Fruit fly (Drosophila melanogaster) whole organism, embryonic: ENCODE results near the gene Pgant2.

Source experiments
- CG10979 ChIP-seq: fragments of 200-800 bp; sonication (Bioruptor generic); optimal IDR thresholded peaks from 2 replicates; lab custom pipeline; 2018; ENCODE audit warnings: missing biosample characterization, mild to moderate bottlenecking, missing genetic modification characterization, moderate library complexity
- CG11093 ChIP-seq: fragments of 200-800 bp; sonication (Bioruptor generic); IDR thresholded peaks from 3 replicates; pipeline ENCODE4 v1.3.6; 2022; ENCODE audit warnings: missing biosample characterization, missing genetic modification characterization
- CG12942 ChIP-seq: fragments of 200-800 bp; sonication (Bioruptor generic); optimal IDR thresholded peaks from 3 replicates; lab custom pipeline; 2016; ENCODE audit warnings: missing biosample characterization, missing genetic modification characterization
- CG13296 ChIP-seq: fragments of 200-800 bp; sonication (Bioruptor generic); optimal IDR thresholded peaks from 3 replicates; lab custom pipeline; 2018; ENCODE audit warnings: missing biosample characterization, mild to moderate bottlenecking, missing genetic modification characterization
- CG15479 ChIP-seq: fragments of 200-800 bp; sonication (Bioruptor generic); optimal IDR thresholded peaks from 3 replicates; lab custom pipeline; 2019; ENCODE audit warnings: missing biosample characterization, mild to moderate bottlenecking, missing genetic modification characterization, moderate library complexity
- CG16863 ChIP-seq: fragments of 200-800 bp; sonication (Bioruptor generic); optimal IDR thresholded peaks from 3 replicates; lab custom pipeline; 2016; ENCODE audit warnings: missing biosample characterization, missing genetic modification characterization
- CG17802 ChIP-seq: fragments of 200-800 bp; sonication (Bioruptor generic); optimal IDR thresholded peaks from 2 replicates; lab custom pipeline; 2018; ENCODE audit warnings: missing biosample characterization, mild to moderate bottlenecking, missing genetic modification characterization, moderate library complexity
- CG17829 ChIP-seq: fragments of 200-800 bp; optimal IDR thresholded peaks from 2 replicates; lab custom pipeline; 2019; ENCODE audit warnings: missing biosample characterization, mild to moderate bottlenecking, missing genetic modification characterization, moderate library complexity
- CG18476 ChIP-seq: fragments of 200-800 bp; sonication (Bioruptor generic); optimal IDR thresholded peaks from 2 replicates; lab custom pipeline; 2016; ENCODE audit warnings: missing biosample characterization, mild to moderate bottlenecking, missing genetic modification characterization
- CG2116 ChIP-seq: fragments of 200-800 bp; sonication (Bioruptor generic); optimal IDR thresholded peaks from 3 replicates; lab custom pipeline; 2018; ENCODE audit warnings: missing biosample characterization, mild to moderate bottlenecking, missing genetic modification characterization
- CG2129 ChIP-seq: fragments of 200-800 bp; sonication (Bioruptor generic); IDR thresholded peaks from 2 replicates; pipeline ENCODE4 v1.3.6; 2022; ENCODE audit warnings: missing biosample characterization, missing genetic modification characterization; ENCODE audit not compliant: partially characterized antibody
- CG34224 ChIP-seq: fragments of 200-800 bp; sonication (Bioruptor generic); IDR thresholded peaks from 3 replicates; pipeline ENCODE4 v1.3.6; 2022; ENCODE audit warnings: missing biosample characterization, missing genetic modification characterization; ENCODE audit not compliant: partially characterized antibody
- CG34422 ChIP-seq: fragments of 200-800 bp; sonication (Bioruptor generic); IDR thresholded peaks from 3 replicates; pipeline ENCODE4 v1.3.6; 2022; ENCODE audit warnings: missing biosample characterization, missing genetic modification characterization
- CG4404 ChIP-seq: fragments of 200-800 bp; sonication (Bioruptor generic); IDR thresholded peaks from 2 replicates; pipeline ENCODE4 v1.3.6; 2022; ENCODE audit warnings: missing biosample characterization, missing genetic modification characterization
- CG6689 ChIP-seq: fragments of 200-800 bp; sonication (Bioruptor generic); IDR thresholded peaks from 2 replicates; pipeline ENCODE4 v1.3.6; 2022; ENCODE audit warnings: missing biosample characterization, missing genetic modification characterization
- CG7357 ChIP-seq: fragments of 200-800 bp; sonication (Bioruptor generic); IDR thresholded peaks from 3 replicates; pipeline ENCODE4 v1.3.6; 2022; ENCODE audit warnings: missing biosample characterization, missing genetic modification characterization
- CG7987 ChIP-seq: fragments of 200-800 bp; sonication (Bioruptor generic); optimal IDR thresholded peaks from 2 replicates; lab custom pipeline; 2018; ENCODE audit warnings: missing biosample characterization, mild to moderate bottlenecking, missing genetic modification characterization, moderate library complexity
- CG8924 ChIP-seq: fragments of 200-800 bp; optimal IDR thresholded peaks from 3 replicates; lab custom pipeline; 2019; ENCODE audit warnings: missing biosample characterization, mild to moderate bottlenecking, missing genetic modification characterization, moderate library complexity
- CTCF ChIP-seq: fragments of 200-800 bp; sonication (Bioruptor generic); optimal IDR thresholded peaks from 2 replicates; lab custom pipeline; 2017; ENCODE audit warnings: missing biosample characterization, mild to moderate bottlenecking, missing genetic modification characterization, moderate library complexity
- Dbx ChIP-seq: fragments of 200-800 bp; sonication (Bioruptor generic); IDR thresholded peaks from 3 replicates; pipeline ENCODE4 v1.3.6; 2022; ENCODE audit warnings: missing biosample characterization, missing genetic modification characterization
- Drgx ChIP-seq: fragments of 200-800 bp; sonication (Bioruptor generic); IDR thresholded peaks from 2 replicates; pipeline ENCODE4 v1.3.6; 2022; ENCODE audit warnings: missing biosample characterization, missing genetic modification characterization
- E2f2 ChIP-seq: fragments of 200-800 bp; sonication (Bioruptor generic); IDR thresholded peaks from 2 replicates; pipeline ENCODE4 v1.3.6; 2022; ENCODE audit warnings: missing biosample characterization, missing genetic modification characterization
- Ets97D ChIP-seq: fragments of 200-800 bp; sonication (Bioruptor generic); optimal IDR thresholded peaks from 3 replicates; lab custom pipeline; 2016; ENCODE audit warnings: missing biosample characterization, missing genetic modification characterization
- H2.0 ChIP-seq: fragments of 200-800 bp; sonication (Bioruptor generic); IDR thresholded peaks from 2 replicates; pipeline ENCODE4 v1.3.6; 2022; ENCODE audit warnings: missing biosample characterization, missing genetic modification characterization
- HmgD ChIP-seq: fragments of 200-800 bp; sonication (Bioruptor generic); optimal IDR thresholded peaks from 3 replicates; lab custom pipeline; 2016; ENCODE audit warnings: missing biosample characterization, missing genetic modification characterization
- HmgZ ChIP-seq: fragments of 200-800 bp; sonication (Bioruptor generic); optimal IDR thresholded peaks from 2 replicates; lab custom pipeline; 2018; ENCODE audit warnings: missing biosample characterization, mild to moderate bottlenecking, missing genetic modification characterization
- NC2α ChIP-seq: fragments of 200-800 bp; sonication (Bioruptor generic); optimal IDR thresholded peaks from 2 replicates; lab custom pipeline; 2016; ENCODE audit warnings: missing biosample characterization, missing genetic modification characterization
- Ravus ChIP-seq: fragments of 200-800 bp; sonication (Bioruptor generic); IDR thresholded peaks from 2 replicates; pipeline ENCODE4 v1.3.6; 2022; ENCODE audit warnings: missing biosample characterization, missing genetic modification characterization
- Scr ChIP-seq: fragments of 200-800 bp; sonication (Bioruptor generic); IDR thresholded peaks from 2 replicates; pipeline ENCODE4 v1.3.6; 2022; ENCODE audit warnings: missing biosample characterization, missing genetic modification characterization; ENCODE audit not compliant: partially characterized antibody
- Sox102F ChIP-seq: fragments of 200-800 bp; sonication (Bioruptor generic); optimal IDR thresholded peaks from 2 replicates; lab custom pipeline; 2018; ENCODE audit warnings: missing biosample characterization, mild to moderate bottlenecking, missing genetic modification characterization, moderate library complexity
- Sry-δ ChIP-seq: fragments of 200-800 bp; sonication (Bioruptor generic); optimal IDR thresholded peaks from 2 replicates; lab custom pipeline; 2016; ENCODE audit warnings: missing biosample characterization, missing genetic modification characterization
- Trl ChIP-seq, 3 experiments: fragments of >200 bp in 2 of 3; fragments of 200-800 bp in 1 of 3; sonication (Bioruptor generic) in 1 of 3; optimal IDR thresholded peaks; 2 replicates in 1 of 3; 3 replicates in 2 of 3; lab custom pipeline; 2016 to 2017; ENCODE audit warnings: missing biosample characterization in 1 of 3, missing genetic modification characterization in 1 of 3
- ab ChIP-seq: fragments of 200-800 bp; sonication (Bioruptor generic); optimal IDR thresholded peaks from 2 replicates; lab custom pipeline; 2016; ENCODE audit warnings: missing biosample characterization, missing genetic modification characterization
- al ChIP-seq: fragments of 200-800 bp; sonication (Bioruptor generic); IDR thresholded peaks from 2 replicates; pipeline ENCODE4 v1.3.6; 2022; ENCODE audit warnings: missing biosample characterization, missing genetic modification characterization
- bbx ChIP-seq: fragments of 200-800 bp; sonication (Bioruptor generic); IDR thresholded peaks from 2 replicates; pipeline ENCODE4 v1.3.6; 2022; ENCODE audit warnings: missing biosample characterization, missing genetic modification characterization; ENCODE audit not compliant: partially characterized antibody
- bcd ChIP-seq: fragments of 200-800 bp; sonication (Bioruptor generic); optimal IDR thresholded peaks from 2 replicates; lab custom pipeline; 2017; ENCODE audit warnings: missing biosample characterization, mild to moderate bottlenecking, missing genetic modification characterization
- bigmax ChIP-seq: fragments of 200-800 bp; sonication (Bioruptor generic); optimal IDR thresholded peaks from 2 replicates; lab custom pipeline; 2018; ENCODE audit warnings: missing biosample characterization, mild to moderate bottlenecking, missing genetic modification characterization
- fd3F ChIP-seq: fragments of 200-800 bp; sonication (Bioruptor generic); optimal IDR thresholded peaks from 2 replicates; lab custom pipeline; 2018; ENCODE audit warnings: missing biosample characterization, mild to moderate bottlenecking, missing genetic modification characterization, moderate library complexity
- gro ChIP-seq: fragments of 200-800 bp; sonication (Bioruptor generic); optimal IDR thresholded peaks from 2 replicates; lab custom pipeline; 2016; ENCODE audit warnings: missing biosample characterization, missing genetic modification characterization
- insv ChIP-seq, 2 experiments: fragments of 200-800 bp; sonication (Bioruptor generic); optimal IDR thresholded peaks; 3 replicates each; lab custom pipeline; 2016 to 2018; ENCODE audit warnings: missing biosample characterization in 2 of 2, missing genetic modification characterization in 2 of 2
- kay ChIP-seq: fragments of 200-800 bp; sonication (Bioruptor generic); optimal IDR thresholded peaks from 2 replicates; lab custom pipeline; 2016; ENCODE audit warnings: missing biosample characterization, missing genetic modification characterization
- nerfin-1 ChIP-seq: fragments of 200-800 bp; sonication (Bioruptor generic); optimal IDR thresholded peaks from 3 replicates; lab custom pipeline; 2019; ENCODE audit warnings: missing biosample characterization, mild to moderate bottlenecking, missing genetic modification characterization, moderate library complexity
- onecut ChIP-seq: fragments of 200-800 bp; sonication (Bioruptor generic); IDR thresholded peaks from 2 replicates; pipeline ENCODE4 v1.3.6; 2022; ENCODE audit warnings: missing biosample characterization, missing genetic modification characterization
- pb ChIP-seq: fragments of 200-800 bp; sonication (Bioruptor generic); optimal IDR thresholded peaks from 3 replicates; lab custom pipeline; 2016; ENCODE audit warnings: missing biosample characterization, missing genetic modification characterization
- pfk ChIP-seq: fragments of 200-800 bp; sonication (Bioruptor generic); optimal IDR thresholded peaks from 2 replicates; lab custom pipeline; 2018; ENCODE audit warnings: missing biosample characterization, mild to moderate bottlenecking, missing genetic modification characterization, moderate library complexity
- pzg ChIP-seq: fragments of 200-800 bp; sonication (Bioruptor generic); optimal IDR thresholded peaks from 3 replicates; lab custom pipeline; 2018; ENCODE audit warnings: missing biosample characterization, mild to moderate bottlenecking, missing genetic modification characterization, moderate library complexity
- sisA ChIP-seq: fragments of 200-800 bp; sonication (Bioruptor generic); IDR thresholded peaks from 2 replicates; pipeline ENCODE4 v1.3.6; 2022; ENCODE audit warnings: missing biosample characterization, missing genetic modification characterization
- stwl ChIP-seq: fragments of 200-800 bp; sonication (Bioruptor generic); optimal IDR thresholded peaks from 3 replicates; lab custom pipeline; 2018; ENCODE audit warnings: missing biosample characterization, mild to moderate bottlenecking, missing genetic modification characterization, moderate library complexity
- zen ChIP-seq: fragments of 200-800 bp; sonication (Bioruptor generic); optimal IDR thresholded peaks from 3 replicates; lab custom pipeline; 2018; ENCODE audit warnings: missing biosample characterization, mild to moderate bottlenecking, missing genetic modification characterization, moderate library complexity

Gene Pgant2

DNA sequence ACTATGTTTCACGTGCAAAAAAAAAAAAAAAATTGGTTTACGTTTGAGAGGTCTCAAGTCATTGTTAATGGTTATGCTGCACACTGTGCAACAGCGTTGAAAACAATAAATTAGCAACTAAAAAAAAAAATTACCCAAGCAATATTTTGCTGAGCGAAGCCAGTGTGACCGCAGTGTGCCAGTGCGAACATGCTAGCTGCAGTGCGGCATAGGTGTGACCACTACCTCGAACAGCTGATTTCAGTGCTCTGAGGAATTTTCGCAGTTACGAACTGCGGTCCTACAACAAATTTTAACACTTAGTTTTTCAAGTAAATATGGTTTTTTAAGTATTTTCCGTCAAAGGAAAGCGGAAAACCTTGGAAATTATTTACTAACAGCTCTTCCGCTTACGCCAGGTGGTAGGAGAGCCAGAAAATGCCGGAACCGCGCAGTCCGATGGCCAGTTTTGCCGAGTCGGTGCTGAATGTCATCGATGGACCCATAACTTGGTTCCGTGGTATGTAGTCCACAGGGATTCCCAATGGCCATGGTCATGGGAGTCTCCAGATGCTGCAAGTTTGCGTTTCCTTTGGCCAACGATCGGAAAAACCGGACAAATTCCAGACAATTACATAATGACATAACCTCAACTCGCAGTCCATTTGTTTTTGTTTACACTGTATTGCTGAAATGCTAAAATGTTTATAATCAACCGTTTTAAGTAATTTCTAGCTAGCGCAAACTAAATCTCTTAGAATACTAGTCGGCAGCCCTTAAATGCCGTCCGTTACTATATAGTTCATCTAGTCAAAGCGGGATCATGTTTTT lies 39.6 kb upstream of the Pgant2 start, which contains the start of the genes msl-2 and ND-PDSW (continued):
- TF ChIP-seq CG17829 (tag; lab: Kevin White, UChicago) = no peak
- no peak for TF ChIP-seq CG4404
- peak; percentile 35 for TF ChIP-seq Sry-δ (GFP tag; lab: Kevin White, UChicago)
- no peak for TF ChIP-seq pb (GFP tag; lab: Kevin White, UChicago)
- no peak for TF ChIP-seq CG10979
- 0 out of 2 replicates have a peak, but pooled peaks have one; percentile 22 for TF ChIP-seq Drgx
- peak in 1 of 2 experiments; percentile 9 for TF ChIP-seq insv (GFP tag; optimal IDR thresholded peaks at IDR 0.05; lab: Kevin White, UChicago)
- TF ChIP-seq CG17802 (tag; lab: Kevin White, UChicago) = peak; percentile 68
- no peak for TF ChIP-seq CG12942 (GFP tag; lab: Kevin White, UChicago)
- 0 out of 3 replicates have a peak, but pooled peaks have one; percentile 29 for TF ChIP-seq CG34422 (GFP tag; lab: Robert Waterston, UW)
- TF ChIP-seq Sox102F (GFP tag; lab: Kevin White, UChicago) = no peak
- peak; percentile 51 for TF ChIP-seq CG2116 (GFP tag; lab: Kevin White, UChicago)
- peak; percentile 36 for TF ChIP-seq HmgD (GFP tag; lab: Kevin White, UChicago)
- TF ChIP-seq ab (GFP tag; lab: Kevin White, UChicago) = no peak
- TF ChIP-seq CTCF (GFP tag; lab: Kevin White, UChicago) = peak; percentile 14
- TF ChIP-seq al (GFP tag; lab: Robert Waterston, UW) = no peak
- TF ChIP-seq CG34224 = 0 out of 3 replicates have a peak, but pooled peaks have one; percentile 10
- TF ChIP-seq CG11093 (GFP tag; lab: Robert Waterston, UW) = no peak
- no peak for TF ChIP-seq Trl (optimal IDR thresholded peaks at IDR 0.05; lab: Kevin White, UChicago)
- no peak for TF ChIP-seq Trl (GFP tag; optimal IDR thresholded peaks at IDR 0.05; lab: Kevin White, UChicago)
- TF ChIP-seq NC2α (GFP tag; lab: Kevin White, UChicago) = no peak
- 0 out of 2 replicates have a peak, but pooled peaks have one; percentile 8 for TF ChIP-seq E2f2 (GFP tag; lab: Robert Waterston, UW)
- TF ChIP-seq Ets97D (GFP tag; lab: Kevin White, UChicago) = peak; percentile 20
- no peak for TF ChIP-seq CG16863 (GFP tag; lab: Kevin White, UChicago)
- no peak for TF ChIP-seq Dbx (GFP tag; lab: Robert Waterston, UW)
- TF ChIP-seq bbx = peak; percentile 21; the same call in 1 of the 2 replicates
- TF ChIP-seq onecut = no peak
- peak; percentile 41 for TF ChIP-seq stwl
- TF ChIP-seq Ravus (GFP tag; lab: Robert Waterston, UW) = no peak
- no peak for TF ChIP-seq fd3F
- TF ChIP-seq pzg (GFP tag; lab: Kevin White, UChicago) = peak; percentile 89
- peak; percentile 35 for TF ChIP-seq CG8924 (tag; lab: Kevin White, UChicago)
- TF ChIP-seq sisA = no peak
- peak; percentile 19 for TF ChIP-seq nerfin-1 (tag; lab: Kevin White, UChicago)
- TF ChIP-seq gro (GFP tag; lab: Kevin White, UChicago) = peak; percentile 14
- TF ChIP-seq pfk = no peak
- TF ChIP-seq CG18476 (GFP tag; lab: Kevin White, UChicago) = no peak
- TF ChIP-seq CG7987 (GFP tag; lab: Kevin White, UChicago) = no peak
- no peak for TF ChIP-seq H2.0 (GFP tag; lab: Robert Waterston, UW)
- no peak for TF ChIP-seq CG6689 (GFP tag; lab: Robert Waterston, UW)
- peak; percentile 5 for TF ChIP-seq CG15479 (GFP tag; lab: Kevin White, UChicago)
- TF ChIP-seq Scr = 0 out of 2 replicates have a peak, but pooled peaks have one; percentile 16
- no peak for TF ChIP-seq CG2129 (GFP tag; lab: Robert Waterston, UW)
- no peak for TF ChIP-seq CG13296 (GFP tag; lab: Kevin White, UChicago)
- peak; percentile 41 for TF ChIP-seq HmgZ (tag; lab: Kevin White, UChicago)
- no peak for TF ChIP-seq kay
- peak; percentile 92 for TF ChIP-seq bigmax (GFP tag; lab: Kevin White, UChicago)
- TF ChIP-seq zen (tag; lab: Kevin White, UChicago) = peak; percentile 41
- TF ChIP-seq bcd (GFP tag; lab: Kevin White, UChicago) = no peak
- peak; percentile 92 for TF ChIP-seq CG7357 (GFP tag; lab: Robert Waterston, UW)
